Worm (Caenorhabditis elegans) whole organism, L4 larva: ENCODE measurements around the gene T26E4.9.
"Not testable (repeated sequence)": the region's sequence is repeated elsewhere in the genome, so short reads cannot be mapped to it uniquely, and the experiment has no call there.

ENCODE experiments used
- F49E8.2 ChIP-seq: sonication (generic microtip); optimal IDR thresholded peaks from 2 replicates; lab custom pipeline; 2016; ENCODE audit warnings: missing compliant biosample characterization, mild to moderate bottlenecking, missing genetic modification characterization, borderline replicate concordance
- spr-1 ChIP-seq: sonication (generic microtip); optimal IDR thresholded peaks from 2 replicates; lab custom pipeline; 2016; ENCODE audit warnings: mild to moderate bottlenecking, missing genetic modification characterization, missing compliant biosample characterization
- ztf-11 ChIP-seq: fragments of 150-350 bp; optimal IDR thresholded peaks from 2 replicates; lab custom pipeline; 2014; ENCODE audit warnings: missing biosample characterization, missing genetic modification characterization

DNA sequence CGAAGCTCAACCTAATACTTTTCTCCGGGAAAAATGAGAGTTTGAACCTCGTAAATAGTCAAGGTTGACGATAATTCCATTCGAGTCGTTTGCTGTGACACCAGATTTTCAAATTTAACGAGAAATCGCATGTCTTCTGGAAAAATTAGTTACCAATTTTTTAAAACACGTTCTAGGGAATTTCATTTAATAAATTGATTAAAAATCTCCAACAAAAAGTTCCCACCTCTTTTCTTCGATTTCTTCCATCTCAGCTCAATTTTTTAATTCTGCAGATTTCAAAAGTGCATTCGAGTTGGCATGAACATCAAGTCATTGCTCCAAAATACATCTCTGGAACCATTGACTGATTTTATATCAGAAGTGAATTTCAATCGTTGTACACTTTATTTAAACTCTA is 9.5 kb upstream of the T26E4.9 start, which contains the start of gene nhr-282:
- not testable (repeated sequence) for TF ChIP-seq F49E8.2; spr-1 (tag; lab: Kevin White, UChicago); ztf-11 (tag; lab: Kevin White, UChicago)
